Worm (Caenorhabditis elegans) whole organism, L4 larva: Measurements from ENCODE around the gene F34D10.4.

Experiments
- nhr-237 ChIP-seq: sonication (generic microtip); optimal IDR thresholded peaks from 2 replicates; lab custom pipeline; 2017; ENCODE audit warnings: missing biosample characterization, missing genetic modification characterization
- nhr-77 ChIP-seq: fragments of 150-350 bp; optimal IDR thresholded peaks from 2 replicates; lab custom pipeline; 2014; ENCODE audit warnings: missing biosample characterization, missing genetic modification characterization

ce11 chrIII:3773173-3773572 lies 36.8 kb downstream of the F34D10.4 start, which contains the start of gene lec-4:
- TF ChIP-seq nhr-77 (tag; lab: Kevin White, UChicago) (no peak), nhr-237 (tag; lab: Kevin White, UChicago) (no peak)
